Worm (Caenorhabditis elegans) whole organism, young adult: ENCODE measurements around the gene serp-1.2.

ENCODE experiments used
- C06A6.2 ChIP-seq: fragments of 200-800 bp; sonication (Bioruptor generic); conservative IDR thresholded peaks from 2 replicates; pipeline ENCODE4 v1.3.6; 2022; ENCODE audit warnings: missing genetic modification characterization, missing compliant biosample characterization
- F10E7.11 ChIP-seq: sonication (generic microtip); optimal IDR thresholded peaks from 2 replicates; lab custom pipeline; 2017; ENCODE audit warnings: mild to moderate bottlenecking, missing genetic modification characterization, moderate library complexity, missing compliant biosample characterization
- F37B4.10 ChIP-seq: fragments of 200-800 bp; sonication (Bioruptor generic); IDR thresholded peaks from 2 replicates; pipeline ENCODE4 v1.3.6; 2022; ENCODE audit warnings: missing genetic modification characterization, missing compliant biosample characterization
- K11D2.4 ChIP-seq: fragments of 200-800 bp; sonication (Bioruptor generic); IDR thresholded peaks from 2 replicates; pipeline ENCODE4 v1.3.6; 2022; ENCODE audit warnings: missing genetic modification reagents, missing genetic modification characterization, missing compliant biosample characterization
- Y53G8AR.9 ChIP-seq: fragments of 200-800 bp; sonication (Bioruptor generic); conservative IDR thresholded peaks from 2 replicates; pipeline ENCODE4 v1.3.6; 2022; ENCODE audit warnings: missing genetic modification reagents, missing genetic modification characterization, missing compliant biosample characterization
- Y67H2A.10 ChIP-seq: fragments of 200-800 bp; sonication (Bioruptor generic); conservative IDR thresholded peaks from 2 replicates; pipeline ENCODE4 v1.3.6; 2022; ENCODE audit warnings: missing genetic modification reagents, missing genetic modification characterization, missing compliant biosample characterization
- Y95B8A.8 ChIP-seq: fragments of 200-800 bp; sonication (Bioruptor generic); IDR thresholded peaks from 2 replicates; pipeline ENCODE4 v1.3.6; 2022; ENCODE audit warnings: missing genetic modification reagents, missing genetic modification characterization, missing compliant biosample characterization
- ZK185.1 ChIP-seq: sonication (generic microtip); optimal IDR thresholded peaks from 2 replicates; lab custom pipeline; 2016; ENCODE audit warnings: mild to moderate bottlenecking, missing genetic modification characterization, missing compliant biosample characterization; ENCODE audit not compliant: poor library complexity, severe bottlenecking
- ama-1 ChIP-seq, 3 experiments: fragments of 150-350 bp in 1 of 3; sonication (generic microtip) in 2 of 3; optimal IDR thresholded peaks; 2 replicates each; lab custom pipeline; 2014 to 2018; ENCODE audit warnings: missing biosample characterization in 2 of 3, missing genetic modification characterization in 2 of 3, missing genetic modification reagents in 2 of 3
- cebp-1 ChIP-seq, 2 experiments: fragments of 200-800 bp in 1 of 2; sonication (Bioruptor generic) in 1 of 2; sonication (generic microtip) in 1 of 2; IDR thresholded peaks in 1 of 2; optimal IDR thresholded peaks in 1 of 2; 2 replicates each; pipeline versions ENCODE4 v1.3.6 to Lab custom; 2017 to 2022; ENCODE audit warnings: missing compliant biosample characterization in 2 of 2, missing genetic modification characterization in 2 of 2, mild to moderate bottlenecking in 1 of 2, missing genetic modification reagents in 1 of 2, moderate library complexity in 1 of 2
- ceh-100 ChIP-seq: fragments of 200-800 bp; sonication (Bioruptor generic); IDR thresholded peaks from 2 replicates; pipeline ENCODE4 v1.3.6; 2022; ENCODE audit warnings: missing genetic modification reagents, missing genetic modification characterization, missing compliant biosample characterization
- ceh-27 ChIP-seq: fragments of 200-800 bp; sonication (Bioruptor generic); optimal IDR thresholded peaks from 2 replicates; lab custom pipeline; 2018; ENCODE audit warnings: mild to moderate bottlenecking, missing genetic modification characterization, moderate library complexity, missing compliant biosample characterization
- ceh-40 ChIP-seq: fragments of 200-800 bp; sonication (Bioruptor generic); IDR thresholded peaks from 2 replicates; pipeline ENCODE4 v1.3.6; 2022; ENCODE audit warnings: missing genetic modification characterization, missing compliant biosample characterization
- dpl-1 ChIP-seq: fragments of 150-350 bp; optimal IDR thresholded peaks from 2 replicates; lab custom pipeline; 2014; ENCODE audit warnings: missing biosample characterization, missing genetic modification reagents, missing genetic modification characterization
- egl-18 ChIP-seq: fragments of 200-800 bp; sonication (Bioruptor generic); IDR thresholded peaks from 2 replicates; pipeline ENCODE4 v1.3.6; 2022; ENCODE audit warnings: missing genetic modification reagents, missing genetic modification characterization, missing compliant biosample characterization
- gei-17 ChIP-seq: fragments of 200-800 bp; sonication (Bioruptor generic); optimal IDR thresholded peaks from 2 replicates; lab custom pipeline; 2018; ENCODE audit warnings: mild to moderate bottlenecking, missing genetic modification characterization, missing compliant biosample characterization
- hlh-12 ChIP-seq: sonication (generic microtip); optimal IDR thresholded peaks from 2 replicates; lab custom pipeline; 2016; ENCODE audit warnings: missing genetic modification characterization, missing compliant biosample characterization
- hlh-26 ChIP-seq: fragments of 200-800 bp; sonication (Bioruptor generic); conservative IDR thresholded peaks from 2 replicates; pipeline ENCODE4 v1.3.6; 2022; ENCODE audit warnings: missing genetic modification reagents, missing genetic modification characterization, missing compliant biosample characterization
- hmg-20 ChIP-seq: fragments of 200-800 bp; sonication (Bioruptor generic); IDR thresholded peaks from 2 replicates; pipeline ENCODE4 v1.3.6; 2022; ENCODE audit warnings: missing genetic modification reagents, missing genetic modification characterization, missing compliant biosample characterization
- let-607 ChIP-seq, 2 experiments: fragments of 200-800 bp in 1 of 2; sonication (Bioruptor generic) in 1 of 2; sonication (generic microtip) in 1 of 2; optimal IDR thresholded peaks; 2 replicates each; lab custom pipeline; 2016 to 2018; ENCODE audit warnings: mild to moderate bottlenecking in 2 of 2, missing compliant biosample characterization in 2 of 2, missing genetic modification characterization in 2 of 2, moderate library complexity in 2 of 2, missing genotype in 1 of 2
- lin-35 ChIP-seq, 3 experiments: fragments of 150-350 bp in 2 of 3; sonication (generic microtip) in 1 of 3; optimal IDR thresholded peaks; 2 replicates each; lab custom pipeline; 2014 to 2018; ENCODE audit warnings: missing biosample characterization in 3 of 3, missing genetic modification characterization in 3 of 3, missing genetic modification reagents in 3 of 3
- lin-40 ChIP-seq: sonication (generic microtip); optimal IDR thresholded peaks from 2 replicates; lab custom pipeline; 2016; ENCODE audit warnings: missing genetic modification characterization, mild to moderate bottlenecking, missing compliant biosample characterization, missing genotype, missing genetic modification reagents
- lin-54 ChIP-seq: fragments of 200-800 bp; sonication (Bioruptor generic); optimal IDR thresholded peaks from 2 replicates; lab custom pipeline; 2018; ENCODE audit warnings: mild to moderate bottlenecking, missing genetic modification characterization, missing compliant biosample characterization
- lir-1 ChIP-seq: fragments of 200-800 bp; sonication (Bioruptor generic); conservative IDR thresholded peaks from 2 replicates; pipeline ENCODE4 v1.3.6; 2022; ENCODE audit warnings: missing genetic modification reagents, missing genetic modification characterization, missing compliant biosample characterization
- madf-10 ChIP-seq: sonication (generic microtip); optimal IDR thresholded peaks from 2 replicates; lab custom pipeline; 2016; ENCODE audit warnings: mild to moderate bottlenecking, missing genetic modification characterization, missing compliant biosample characterization
- madf-3 ChIP-seq: fragments of 200-800 bp; sonication (Bioruptor generic); IDR thresholded peaks from 2 replicates; pipeline ENCODE4 v1.3.6; 2022; ENCODE audit warnings: missing genetic modification reagents, missing genetic modification characterization, missing compliant biosample characterization
- mcd-1 ChIP-seq: fragments of 200-800 bp; sonication (Bioruptor generic); IDR thresholded peaks from 2 replicates; pipeline ENCODE4 v1.3.6; 2022; ENCODE audit warnings: missing genetic modification reagents, missing genetic modification characterization, missing compliant biosample characterization
- mel-28 ChIP-seq: sonication (generic microtip); optimal IDR thresholded peaks from 2 replicates; lab custom pipeline; 2016; ENCODE audit warnings: borderline replicate concordance, mild to moderate bottlenecking, missing genetic modification characterization, missing compliant biosample characterization
- mes-4 ChIP-seq: sonication (generic microtip); optimal IDR thresholded peaks from 2 replicates; lab custom pipeline; 2016; ENCODE audit warnings: missing genotype, missing genetic modification characterization, missing compliant biosample characterization
- nhr-179 ChIP-seq: sonication (generic microtip); optimal IDR thresholded peaks from 2 replicates; lab custom pipeline; 2016; ENCODE audit warnings: mild to moderate bottlenecking, missing genetic modification characterization, missing compliant biosample characterization
- nhr-80 ChIP-seq: sonication (generic microtip); optimal IDR thresholded peaks from 2 replicates; lab custom pipeline; 2016; ENCODE audit warnings: missing genetic modification characterization, missing compliant biosample characterization
- pbrm-1 ChIP-seq: fragments of 200-800 bp; sonication (Bioruptor generic); IDR thresholded peaks from 2 replicates; pipeline ENCODE4 v1.3.6; 2022; ENCODE audit warnings: missing genetic modification reagents, missing genetic modification characterization, missing compliant biosample characterization
- rec-8 ChIP-seq, 2 experiments: sonication (generic microtip); optimal IDR thresholded peaks; 2 replicates each; lab custom pipeline; 2016; ENCODE audit warnings: mild to moderate bottlenecking in 2 of 2, missing genetic modification characterization in 2 of 2, missing genetic modification reagents in 2 of 2, missing genotype in 2 of 2, missing biosample characterization in 1 of 2, missing compliant biosample characterization in 1 of 2, moderate library complexity in 1 of 2
- rpc-1 ChIP-seq, 2 experiments: fragments of 150-350 bp in 1 of 2; sonication (generic microtip) in 1 of 2; optimal IDR thresholded peaks; 2 replicates each; lab custom pipeline; 2014 to 2018; ENCODE audit warnings: missing biosample characterization in 1 of 2, missing genetic modification characterization in 1 of 2, missing genetic modification reagents in 1 of 2, missing genotype in 1 of 2
- snpc-4 ChIP-seq, 5 experiments: fragments of 150-350 bp in 1 of 5; sonication (generic microtip) in 4 of 5; optimal IDR thresholded peaks; 2 replicates each; lab custom pipeline; 2014 to 2018; ENCODE audit warnings: missing genetic modification characterization in 5 of 5, missing biosample characterization in 3 of 5, antibody characterized with exemption in 2 of 5, mild to moderate bottlenecking in 2 of 5, missing compliant biosample characterization in 2 of 5, missing genotype in 2 of 5, moderate library complexity in 2 of 5, missing genetic modification reagents in 1 of 5
- somi-1 ChIP-seq: fragments of 200-800 bp; sonication (Bioruptor generic); optimal IDR thresholded peaks from 2 replicates; lab custom pipeline; 2018; ENCODE audit warnings: mild to moderate bottlenecking, missing genetic modification characterization, missing compliant biosample characterization
- tbx-9 ChIP-seq: sonication (generic microtip); optimal IDR thresholded peaks from 2 replicates; lab custom pipeline; 2016; ENCODE audit warnings: borderline replicate concordance, missing genetic modification characterization, inconsistent platforms, missing compliant biosample characterization
- tlf-1 ChIP-seq: fragments of 200-800 bp; sonication (Bioruptor generic); optimal IDR thresholded peaks from 2 replicates; lab custom pipeline; 2018; ENCODE audit warnings: mild to moderate bottlenecking, missing genetic modification characterization, missing compliant biosample characterization
- unc-130 ChIP-seq: sonication (generic microtip); optimal IDR thresholded peaks from 2 replicates; lab custom pipeline; 2016; ENCODE audit warnings: missing genetic modification reagents, missing genetic modification characterization, missing compliant biosample characterization
- unc-62 ChIP-seq: fragments of 150-350 bp; optimal IDR thresholded peaks from 2 replicates; lab custom pipeline; 2014; ENCODE audit warnings: missing biosample characterization, missing genetic modification reagents, missing genetic modification characterization
- xnd-1 ChIP-seq: sonication (generic microtip); optimal IDR thresholded peaks from 2 replicates; lab custom pipeline; 2016; ENCODE audit warnings: missing genotype, missing genetic modification reagents, missing genetic modification characterization, missing compliant biosample characterization

The serp-1.2 gene

DNA sequence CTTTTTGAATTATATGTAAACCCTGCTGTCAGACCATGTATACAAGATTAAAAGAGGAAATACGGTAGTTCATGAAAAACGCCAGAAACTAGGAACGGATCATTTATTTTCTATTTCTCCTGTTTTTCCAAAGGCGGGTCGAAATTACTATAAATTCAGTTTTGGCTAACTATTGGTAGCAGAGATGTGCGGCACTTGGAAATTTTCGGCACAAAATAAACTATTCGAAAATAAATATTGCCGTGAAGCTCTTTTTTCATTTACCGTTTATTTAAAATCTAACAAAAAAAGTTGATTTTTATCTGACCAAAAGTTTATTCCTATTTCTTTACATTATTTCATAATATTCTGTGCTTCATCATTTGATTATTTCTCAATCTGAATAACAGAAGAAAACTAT is 18.6 kb downstream of the serp-1.2 start, which contains the start of gene T09A12.1:
TSS of gene T09A12.1 (plus strand) at position 301 of the 400 bp plus-strand sequence.
- TF ChIP-seq F37B4.10 (GFP tag; lab: Robert Waterston, UW) = no peak
- TF ChIP-seq cebp-1 (GFP tag; IDR thresholded peaks at IDR 0.05; lab: Robert Waterston, UW) = no peak
- TF ChIP-seq cebp-1 (tag; optimal IDR thresholded peaks at IDR 0.05; lab: Kevin White, UChicago) = no peak
- TF ChIP-seq let-607 (tag; optimal IDR thresholded peaks at IDR 0.05; lab: Kevin White, UChicago) = no peak
- no peak for TF ChIP-seq tbx-9 (tag; lab: Kevin White, UChicago)
- TF ChIP-seq ZK185.1 (tag; lab: Kevin White, UChicago) = no peak
- no peak for TF ChIP-seq Y95B8A.8 (GFP tag; lab: Robert Waterston, UW)
- TF ChIP-seq Y53G8AR.9 (GFP tag; lab: Robert Waterston, UW) = no peak
- TF ChIP-seq K11D2.4 (GFP tag; lab: Robert Waterston, UW) = no peak
- TF ChIP-seq mcd-1 = no peak
- no peak for TF ChIP-seq Y67H2A.10 (GFP tag; lab: Robert Waterston, UW)
- no peak for TF ChIP-seq lin-35 (GFP tag; optimal IDR thresholded peaks at IDR 0.05; lab: Kevin White, UChicago)
- TF ChIP-seq lir-1 = no peak
- no peak for TF ChIP-seq F10E7.11
- TF ChIP-seq rpc-1 (optimal IDR thresholded peaks at IDR 0.05; lab: Kevin White, UChicago) = no peak
- no peak for TF ChIP-seq rpc-1 (tag; optimal IDR thresholded peaks at IDR 0.05; lab: Kevin White, UChicago)
- no peak for TF ChIP-seq C06A6.2
- no peak for TF ChIP-seq pbrm-1 (GFP tag; lab: Robert Waterston, UW)
- TF ChIP-seq mel-28 (tag; lab: Kevin White, UChicago) = no peak
- TF ChIP-seq lin-40 = no peak

ce11 chrIV:8247341-8247740 is 21.9 kb downstream of the serp-1.2 start:
- TF ChIP-seq nhr-179 (tag; lab: Kevin White, UChicago) = no peak

DNA sequence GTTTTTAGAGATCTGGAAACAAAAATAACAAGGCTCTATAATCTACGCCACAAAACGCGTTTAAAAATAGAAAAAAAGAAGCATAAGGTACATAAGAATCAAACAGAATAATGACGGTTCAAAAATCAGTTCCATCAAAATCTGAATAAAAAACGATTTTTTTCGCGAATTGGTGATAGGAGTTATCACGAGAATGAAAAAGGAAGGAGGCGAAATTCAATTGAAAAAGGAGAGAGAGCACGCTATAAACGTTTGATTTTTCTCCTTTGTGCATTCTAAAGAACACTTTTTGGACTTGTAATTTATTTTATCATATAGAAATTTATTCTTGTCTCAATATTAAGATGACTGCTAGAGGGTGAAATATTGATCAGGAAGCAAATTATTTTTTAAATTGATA is 25.9 kb downstream of the serp-1.2 start:
- TF ChIP-seq hmg-20 (GFP tag; lab: Robert Waterston, UW) (no peak), mes-4 (tag; lab: Kevin White, UChicago) (no peak), ceh-27 (no peak), nhr-80 (tag; lab: Kevin White, UChicago) (peak; percentile 74), egl-18 (no peak), somi-1 (GFP tag; lab: Kevin White, UChicago) (no peak), hlh-26 (GFP tag; lab: Robert Waterston, UW) (no peak), Y67H2A.10 (GFP tag; lab: Robert Waterston, UW) (no peak), unc-62 (GFP tag; lab: Kevin White, UChicago) (no peak)

DNA sequence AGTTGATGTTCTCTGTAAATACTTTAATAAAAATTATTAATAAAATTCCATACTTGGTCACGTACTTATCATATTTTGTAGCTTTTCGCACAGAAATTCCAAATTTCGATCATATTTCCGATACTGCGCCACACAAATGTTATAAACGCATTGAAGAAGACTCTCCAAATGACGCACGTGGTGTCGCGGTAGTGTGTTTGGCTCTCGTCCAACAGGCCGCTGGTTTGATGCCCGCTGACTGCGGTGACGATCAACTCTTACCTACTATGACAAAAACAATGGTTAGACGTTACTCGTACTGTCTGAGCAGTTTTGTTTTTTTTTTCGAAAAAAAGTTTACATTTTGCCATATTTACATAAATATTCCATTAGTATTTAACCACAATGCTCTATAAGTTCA is 27.4 kb downstream of the serp-1.2 start:
- TF ChIP-seq snpc-4 (GFP tag; optimal IDR thresholded peaks at IDR 0.05; lab: Kevin White, UChicago) (peak; percentile 82), snpc-4 (tag; optimal IDR thresholded peaks at IDR 0.05; lab: Kevin White, UChicago) (peak; percentile 37 to 82 (median 66)), tlf-1 (GFP tag; lab: Kevin White, UChicago) (peak; percentile 69), hlh-12 (peak; percentile 86), ZK185.1 (tag; lab: Kevin White, UChicago) (peak; percentile 78), F10E7.11 (peak; percentile 81), lin-40 (peak; percentile 75), ceh-100 (GFP tag; lab: Robert Waterston, UW) (peak; percentile 66), ama-1 (optimal IDR thresholded peaks at IDR 0.05; lab: Kevin White, UChicago) (no peak), ama-1 (GFP tag; optimal IDR thresholded peaks at IDR 0.05; lab: Kevin White, UChicago) (peak; percentile 69 to 96), ceh-40 (peak; percentile 91; the same call in 1 of the 2 replicates), madf-3 (peak; percentile 81), gei-17 (no peak), lin-35 (GFP tag; optimal IDR thresholded peaks at IDR 0.05; lab: Kevin White, UChicago) (peak in 1 of 3 experiments; percentile 75), dpl-1 (no peak), let-607 (tag; optimal IDR thresholded peaks at IDR 0.05; lab: Kevin White, UChicago) (peak; percentile 31 to 38), lin-54 (GFP tag; lab: Kevin White, UChicago) (peak; percentile 70), rec-8 (tag; optimal IDR thresholded peaks at IDR 0.05; lab: Kevin White, UChicago) (peak; percentile 92 to 96), nhr-80 (tag; lab: Kevin White, UChicago) (peak; percentile 53), madf-10 (tag; lab: Kevin White, UChicago) (peak; percentile 85), unc-130 (GFP tag; lab: Kevin White, UChicago) (peak; percentile 77), xnd-1 (tag; lab: Kevin White, UChicago) (no peak)
